Fruit fly (Drosophila melanogaster): ENCODE data around the gene Iru.
A peak's percentile ranks its signal among the peaks of the same experiment; 100 is the strongest.

Gene Iru

dm6 chr3R:8962860-8963755 is 43.1 kb upstream of the Iru start, which contains the start of gene ich:
Gene ich, minus strand, starts transcription at chr3R:8963037.
- TF ChIP-seq Dfd (GFP tag; optimal IDR thresholded peaks at IDR 0.05) (no peak), dsf (GFP tag; optimal IDR thresholded peaks at IDR 0.05; ENCODE audit: borderline replicate concordance) (no peak), CrebA (GFP tag; optimal IDR thresholded peaks at IDR 0.05; ENCODE audit: borderline replicate concordance) (no peak), rgr (GFP tag; optimal IDR thresholded peaks at IDR 0.05) (no peak), Vsx2 (GFP tag; optimal IDR thresholded peaks at IDR 0.05; ENCODE audit: partially characterized antibody) (no peak), Jra (GFP tag; optimal IDR thresholded peaks at IDR 0.05) (no peak), psq (GFP tag; optimal IDR thresholded peaks at IDR 0.05) (peak; percentile 26), brk (GFP tag; optimal IDR thresholded peaks at IDR 0.05) (no peak)

dm6 chr3R:8963756-8964342 is 42.4 kb upstream of the Iru start:
- no peak for TF ChIP-seq lola (GFP tag; optimal IDR thresholded peaks at IDR 0.05)
- TF ChIP-seq Myc (optimal IDR thresholded peaks at IDR 0.05), result no peak
- TF ChIP-seq HLH106 (tag; optimal IDR thresholded peaks at IDR 0.05), result no peak
- TF ChIP-seq h (GFP tag; optimal IDR thresholded peaks at IDR 0.05), result no peak
- TF ChIP-seq jim (GFP tag; optimal IDR thresholded peaks at IDR 0.05), result no peak
- TF ChIP-seq fru (GFP tag; optimal IDR thresholded peaks at IDR 0.05), result no peak
- TF ChIP-seq dsf (GFP tag; optimal IDR thresholded peaks at IDR 0.05; ENCODE audit: borderline replicate concordance), result no peak
- no peak for TF ChIP-seq Mio (GFP tag; optimal IDR thresholded peaks at IDR 0.05)
- TF ChIP-seq Hr83 (GFP tag; optimal IDR thresholded peaks at IDR 0.05; ENCODE audit: poor library complexity, severe bottlenecking), result no peak
- no peak for TF ChIP-seq dl (GFP tag; optimal IDR thresholded peaks at IDR 0.05; ENCODE audit: insufficient read depth in 1 of 2, partially characterized antibody in 2 of 2)
- TF ChIP-seq foxo (GFP tag; optimal IDR thresholded peaks at IDR 0.05), result no peak
- TF ChIP-seq OdsH (GFP tag; optimal IDR thresholded peaks at IDR 0.05), result no peak
- no peak for TF ChIP-seq psq (GFP tag; optimal IDR thresholded peaks at IDR 0.05)
- TF ChIP-seq Vsx2 (GFP tag; optimal IDR thresholded peaks at IDR 0.05; ENCODE audit: partially characterized antibody), result no peak
- no peak for TF ChIP-seq tai (GFP tag; optimal IDR thresholded peaks at IDR 0.05)
- no peak for TF ChIP-seq usp (GFP tag; optimal IDR thresholded peaks at IDR 0.05)

- TF ChIP-seq psq (GFP tag; optimal IDR thresholded peaks at IDR 0.05) (no peak), Myc (optimal IDR thresholded peaks at IDR 0.05) (no peak), sv (GFP tag; optimal IDR thresholded peaks at IDR 0.05) (no peak), Dfd (GFP tag; optimal IDR thresholded peaks at IDR 0.05) (no peak)
Measured at dm6 chr3R:8965546-8965945, 40.7 kb upstream of the Iru start.

- no peak for TF ChIP-seq GATAd (GFP tag; optimal IDR thresholded peaks at IDR 0.05)
- TF ChIP-seq Jra (GFP tag; optimal IDR thresholded peaks at IDR 0.05), result no peak
- no peak for TF ChIP-seq dl (GFP tag; optimal IDR thresholded peaks at IDR 0.05; ENCODE audit: insufficient read depth in 1 of 2, partially characterized antibody in 2 of 2)
- TF ChIP-seq Rel (GFP tag; optimal IDR thresholded peaks at IDR 0.05), result no peak
- TF ChIP-seq Rel (tag; optimal IDR thresholded peaks at IDR 0.05), result no peak
- no peak for TF ChIP-seq woc (GFP tag; optimal IDR thresholded peaks at IDR 0.05)
- no peak for TF ChIP-seq h (GFP tag; optimal IDR thresholded peaks at IDR 0.05)
- no peak for TF ChIP-seq Hr83 (GFP tag; optimal IDR thresholded peaks at IDR 0.05; ENCODE audit: poor library complexity, severe bottlenecking)
- no peak for TF ChIP-seq N (GFP tag; optimal IDR thresholded peaks at IDR 0.05)
- no peak for TF ChIP-seq Sp1 (GFP tag; optimal IDR thresholded peaks at IDR 0.05)
- TF ChIP-seq brk (GFP tag; optimal IDR thresholded peaks at IDR 0.05), result no peak
- TF ChIP-seq Mio (GFP tag; optimal IDR thresholded peaks at IDR 0.05), result no peak
- no peak for TF ChIP-seq rgr (GFP tag; optimal IDR thresholded peaks at IDR 0.05)
- no peak for TF ChIP-seq ey (GFP tag; optimal IDR thresholded peaks at IDR 0.05)
- no peak for TF ChIP-seq HLH106 (tag; optimal IDR thresholded peaks at IDR 0.05)
- TF ChIP-seq Dif (GFP tag; optimal IDR thresholded peaks at IDR 0.05; ENCODE audit: partially characterized antibody), result no peak
- no peak for TF ChIP-seq CrebA (GFP tag; optimal IDR thresholded peaks at IDR 0.05; ENCODE audit: borderline replicate concordance)
- no peak for TF ChIP-seq CG32264 (GFP tag; optimal IDR thresholded peaks at IDR 0.05)
- TF ChIP-seq Dfd (GFP tag; optimal IDR thresholded peaks at IDR 0.05), result no peak
- no peak for TF ChIP-seq Myc (optimal IDR thresholded peaks at IDR 0.05)
Measured at dm6 chr3R:8966598-8966997, 39.7 kb upstream of the Iru start.

Data from whole organism, wandering third instar larva.